Worm (Caenorhabditis elegans): ENCODE measurements around the gene met-2.

Gene met-2

ce11 chrIII:8375000-8375399, at the start of gene met-2:
Gene met-2, plus strand, starts transcription at chrIII:8375300.
- TF ChIP-seq lsy-2 (tag; optimal IDR thresholded peaks at IDR 0.05), result no peak
- no peak for TF ChIP-seq M03D4.4 (tag; optimal IDR thresholded peaks at IDR 0.05)
- no peak for TF ChIP-seq nhr-12 (tag; optimal IDR thresholded peaks at IDR 0.05)
- no peak for TF ChIP-seq hlh-1 (tag; optimal IDR thresholded peaks at IDR 0.05)
- TF ChIP-seq tbx-8 (GFP tag; optimal IDR thresholded peaks at IDR 0.05), result no peak
- no peak for TF ChIP-seq blmp-1 (tag; optimal IDR thresholded peaks at IDR 0.05)
- TF ChIP-seq ceh-39 (tag; optimal IDR thresholded peaks at IDR 0.05), result no peak
- no peak for TF ChIP-seq zip-8 (tag; optimal IDR thresholded peaks at IDR 0.05)
- TF ChIP-seq snpc-4 (tag; optimal IDR thresholded peaks at IDR 0.05), result no peak
- no peak for TF ChIP-seq unc-62 (GFP tag; optimal IDR thresholded peaks at IDR 0.05)
- no peak for TF ChIP-seq cnd-1 (tag; optimal IDR thresholded peaks at IDR 0.05)
- no peak for TF ChIP-seq nhr-2 (tag; optimal IDR thresholded peaks at IDR 0.05)
- TF ChIP-seq unc-39 (tag; optimal IDR thresholded peaks at IDR 0.05), result no peak

ce11 chrIII:8325574-8326513, 49.3 kb upstream of the met-2 start, which contains the start of gene ZC262.13:
Gene ZC262.13, plus strand, starts transcription at chrIII:8326214.
- TF ChIP-seq elt-1 (tag; optimal IDR thresholded peaks at IDR 0.05; ENCODE audit: borderline replicate concordance, insufficient read depth) (no peak), sem-2 (GFP tag; optimal IDR thresholded peaks at IDR 0.05) (no peak), unc-120 (tag; optimal IDR thresholded peaks at IDR 0.05; ENCODE audit: poor library complexity, severe bottlenecking) (no peak), flh-1 (GFP tag; optimal IDR thresholded peaks at IDR 0.05) (no peak), ceh-39 (tag; optimal IDR thresholded peaks at IDR 0.05) (no peak), tbx-8 (GFP tag; optimal IDR thresholded peaks at IDR 0.05) (no peak), hlh-1 (tag; optimal IDR thresholded peaks at IDR 0.05) (no peak), mab-5 (tag; optimal IDR thresholded peaks at IDR 0.05) (no peak), nhr-76 (tag; optimal IDR thresholded peaks at IDR 0.05) (no peak), ces-1 (GFP tag; optimal IDR thresholded peaks at IDR 0.05) (no peak), ceh-43 (GFP tag; optimal IDR thresholded peaks at IDR 0.05) (no peak), lsy-2 (tag; optimal IDR thresholded peaks at IDR 0.05) (no peak), sptf-1 (tag; optimal IDR thresholded peaks at IDR 0.05) (no peak), unc-39 (tag; optimal IDR thresholded peaks at IDR 0.05) (no peak), mep-1 (tag; optimal IDR thresholded peaks at IDR 0.05) (no peak)

- TF ChIP-seq ceh-39 (tag; optimal IDR thresholded peaks at IDR 0.05), result no peak
- TF ChIP-seq hlh-1 (tag; optimal IDR thresholded peaks at IDR 0.05), result no peak
- TF ChIP-seq nhr-12 (tag; optimal IDR thresholded peaks at IDR 0.05), result no peak
- TF ChIP-seq nhr-76 (tag; optimal IDR thresholded peaks at IDR 0.05), result no peak
- no peak for TF ChIP-seq M03D4.4 (tag; optimal IDR thresholded peaks at IDR 0.05)
- no peak for TF ChIP-seq mab-5 (tag; optimal IDR thresholded peaks at IDR 0.05)
- TF ChIP-seq nhr-28 (tag; optimal IDR thresholded peaks at IDR 0.05), result no peak
- no peak for TF ChIP-seq snpc-4 (tag; optimal IDR thresholded peaks at IDR 0.05)
- no peak for TF ChIP-seq sem-2 (GFP tag; optimal IDR thresholded peaks at IDR 0.05)
- no peak for TF ChIP-seq ces-1 (GFP tag; optimal IDR thresholded peaks at IDR 0.05)
- no peak for TF ChIP-seq tbx-8 (GFP tag; optimal IDR thresholded peaks at IDR 0.05)
- TF ChIP-seq unc-62 (GFP tag; optimal IDR thresholded peaks at IDR 0.05), result no peak
- TF ChIP-seq elt-3 (tag; optimal IDR thresholded peaks at IDR 0.05), result no peak
- no peak for TF ChIP-seq pha-4 (tag; optimal IDR thresholded peaks at IDR 0.05)
- no peak for TF ChIP-seq mls-2 (tag; optimal IDR thresholded peaks at IDR 0.05)
- TF ChIP-seq ceh-83 (GFP tag; optimal IDR thresholded peaks at IDR 0.05), result no peak
- TF ChIP-seq sptf-1 (tag; optimal IDR thresholded peaks at IDR 0.05), result no peak
- no peak for TF ChIP-seq lin-13 (tag; optimal IDR thresholded peaks at IDR 0.05)
- TF ChIP-seq drap-1 (GFP tag; optimal IDR thresholded peaks at IDR 0.05), result no peak
These were observed 43.9 kb upstream of the met-2 start, which contains the start of gene iglr-2 for ce11 chrIII:8331211-8331610. Gene iglr-2, minus strand, starts transcription at chrIII:8331311.

ce11 chrIII:8331779-8332178, 43.3 kb upstream of the met-2 start, which contains the start of the genes mrps-18A and ZC262.2:
Gene mrps-18A, minus strand, starts transcription at chrIII:8331919.
Gene ZC262.2, plus strand, starts transcription at chrIII:8332062.
- TF ChIP-seq nhr-76 (tag; optimal IDR thresholded peaks at IDR 0.05), result no peak
- no peak for TF ChIP-seq mls-2 (tag; optimal IDR thresholded peaks at IDR 0.05)
- no peak for TF ChIP-seq mab-5 (tag; optimal IDR thresholded peaks at IDR 0.05)
- no peak for TF ChIP-seq pha-4 (tag; optimal IDR thresholded peaks at IDR 0.05)
- peak; percentile 4 for TF ChIP-seq ces-1 (GFP tag; optimal IDR thresholded peaks at IDR 0.05)
- no peak for TF ChIP-seq nhr-2 (tag; optimal IDR thresholded peaks at IDR 0.05)
- TF ChIP-seq sptf-1 (tag; optimal IDR thresholded peaks at IDR 0.05), result no peak
- no peak for TF ChIP-seq cnd-1 (tag; optimal IDR thresholded peaks at IDR 0.05)
- no peak for TF ChIP-seq nhr-28 (tag; optimal IDR thresholded peaks at IDR 0.05)
- TF ChIP-seq blmp-1 (tag; optimal IDR thresholded peaks at IDR 0.05), result no peak
- no peak for TF ChIP-seq flh-1 (GFP tag; optimal IDR thresholded peaks at IDR 0.05)
- no peak for TF ChIP-seq elt-3 (tag; optimal IDR thresholded peaks at IDR 0.05)
- TF ChIP-seq lsy-2 (tag; optimal IDR thresholded peaks at IDR 0.05), result peak; percentile 95

Measured in whole organism, mixed stage, embryonic.